Worm (Caenorhabditis elegans): ENCODE data around the gene T26A5.6.

DNA sequence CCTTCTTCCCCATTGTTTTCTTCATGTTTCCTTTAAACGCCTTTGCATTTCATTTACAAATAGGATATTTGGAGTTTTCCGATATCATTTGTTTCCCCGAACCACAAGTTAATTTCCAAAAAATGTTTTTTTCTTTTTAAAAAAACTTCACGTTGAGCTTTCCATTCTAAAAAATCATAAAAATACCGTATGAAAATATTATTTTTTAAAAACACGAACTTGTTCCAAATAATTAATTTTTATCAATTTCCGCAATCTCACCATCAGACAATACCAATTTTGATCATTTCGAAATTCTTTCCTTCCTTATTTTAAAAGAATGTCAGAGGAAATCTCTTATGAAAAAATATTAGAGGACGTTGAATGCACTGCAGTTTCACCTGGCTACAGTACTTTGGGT, 21.0 kb upstream of the T26A5.6 start, which contains the start of gene wht-6:
- no peak for TF ChIP-seq Y53F4B.3 (GFP tag; IDR thresholded peaks at IDR 0.05)
- no peak for TF ChIP-seq bed-1 (GFP tag; IDR thresholded peaks at IDR 0.05)
- no peak for TF ChIP-seq nhr-27 (tag; optimal IDR thresholded peaks at IDR 0.05)
- TF ChIP-seq madf-6 (GFP tag; IDR thresholded peaks at IDR 0.05), result no peak
- no peak for TF ChIP-seq ZK185.1 (tag; optimal IDR thresholded peaks at IDR 0.05; ENCODE audit: poor library complexity, severe bottlenecking)
- TF ChIP-seq F57A8.1 (GFP tag; optimal IDR thresholded peaks at IDR 0.05), result no peak
- no peak for TF ChIP-seq unc-62 (GFP tag; optimal IDR thresholded peaks at IDR 0.05)
- TF ChIP-seq F49E8.2 (tag; optimal IDR thresholded peaks at IDR 0.05; ENCODE audit: insufficient read depth), result no peak
